Worm (Caenorhabditis elegans) whole organism, L4/young adult: ENCODE data around the gene C27B7.7.
A peak's percentile ranks its signal among the peaks of the same experiment; 100 is the strongest.

Experiments
- W03F9.2 ChIP-seq: fragments of 150-350 bp; optimal IDR thresholded peaks from 2 replicates; lab custom pipeline; 2014; ENCODE audit warnings: missing biosample characterization, missing genetic modification characterization
- dao-5 ChIP-seq: sonication (generic microtip); optimal IDR thresholded peaks from 2 replicates; lab custom pipeline; 2016; ENCODE audit warnings: missing genotype, missing genetic modification characterization, moderate library complexity, missing compliant biosample characterization
- him-1 ChIP-seq: sonication (generic microtip); optimal IDR thresholded peaks from 2 replicates; lab custom pipeline; 2016; ENCODE audit warnings: missing genotype, missing genetic modification reagents, missing genetic modification characterization, missing compliant biosample characterization

The C27B7.7 gene

DNA sequence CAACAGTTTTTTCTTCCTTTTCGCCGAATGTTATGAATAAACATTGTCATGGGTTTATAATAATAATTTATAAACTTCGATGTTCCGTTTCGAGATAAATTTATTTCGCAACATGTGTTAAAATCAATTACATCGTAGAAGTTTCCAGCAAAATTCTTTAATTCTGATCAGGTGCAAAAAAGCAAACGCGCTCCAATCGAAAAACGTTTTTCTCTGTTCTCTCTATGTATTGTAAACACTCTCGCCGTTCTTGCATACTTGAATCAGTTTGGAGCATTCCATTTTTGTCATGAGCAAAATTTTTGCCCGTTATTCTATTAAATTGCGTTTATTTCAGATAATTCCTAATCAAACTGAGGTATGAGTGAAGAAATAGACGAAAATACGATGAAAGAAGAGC, 13.1 kb upstream of the C27B7.7 start, which contains the start of gene rad-54.L2:
rad-54.L2 (plus strand) TSS at position 332 of the 400 bp plus-strand sequence.
- no peak for TF ChIP-seq him-1 (tag; lab: Kevin White, UChicago)
- TF ChIP-seq dao-5 (tag; lab: Kevin White, UChicago): no peak
- TF ChIP-seq W03F9.2 (tag; lab: Kevin White, UChicago): peak; percentile 80

DNA sequence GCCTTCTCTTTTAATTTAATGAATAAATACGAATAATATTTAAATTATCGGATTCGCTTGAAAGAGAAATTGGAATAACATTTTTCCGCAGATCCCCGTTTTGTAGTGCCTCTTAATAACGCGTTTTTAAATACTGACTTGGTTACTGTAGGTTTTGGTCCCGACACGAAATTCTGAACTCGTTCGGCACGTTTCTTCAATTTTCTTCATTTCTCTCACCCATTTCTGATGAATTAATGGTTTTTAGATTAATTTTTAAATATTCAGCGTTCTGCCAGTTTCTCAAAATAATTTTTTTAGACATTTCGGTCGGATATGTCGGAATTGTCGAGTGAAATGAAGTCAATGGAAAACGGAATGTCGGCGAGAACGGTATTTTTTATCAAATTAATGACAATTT, 5.5 kb upstream of the C27B7.7 start, which contains the start of gene C27B7.5:
C27B7.5 (plus strand) TSS at position 301 of the 400 bp plus-strand sequence.
- TF ChIP-seq W03F9.2 (tag; lab: Kevin White, UChicago): no peak
- TF ChIP-seq him-1 (tag; lab: Kevin White, UChicago): no peak
- TF ChIP-seq dao-5 (tag; lab: Kevin White, UChicago): no peak

DNA sequence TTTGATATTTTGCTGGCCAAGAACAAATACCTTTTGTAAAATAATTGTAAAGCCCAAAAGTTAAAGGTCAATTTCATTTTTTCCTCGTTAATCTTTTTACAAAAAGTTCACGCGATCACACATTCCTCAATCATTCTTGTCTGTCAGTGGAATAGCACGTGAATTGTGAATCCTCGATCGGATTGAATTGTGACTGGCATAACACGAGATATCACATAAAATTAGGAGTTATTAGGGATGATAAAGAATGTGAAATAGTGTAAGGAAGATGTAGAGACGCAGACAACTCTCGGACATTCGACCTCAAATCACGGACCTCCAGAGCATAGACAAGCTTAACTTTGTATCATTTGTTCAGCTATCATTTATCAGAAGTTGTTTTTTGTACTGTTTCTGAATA, 679 bp upstream of the C27B7.7 start, which contains the start of gene C27B7.6:
C27B7.6 (minus strand) TSS at position 182 of the 400 bp plus-strand sequence.
- no peak for TF ChIP-seq W03F9.2 (tag; lab: Kevin White, UChicago)
- TF ChIP-seq him-1 (tag; lab: Kevin White, UChicago): no peak
- no peak for TF ChIP-seq dao-5 (tag; lab: Kevin White, UChicago)

DNA sequence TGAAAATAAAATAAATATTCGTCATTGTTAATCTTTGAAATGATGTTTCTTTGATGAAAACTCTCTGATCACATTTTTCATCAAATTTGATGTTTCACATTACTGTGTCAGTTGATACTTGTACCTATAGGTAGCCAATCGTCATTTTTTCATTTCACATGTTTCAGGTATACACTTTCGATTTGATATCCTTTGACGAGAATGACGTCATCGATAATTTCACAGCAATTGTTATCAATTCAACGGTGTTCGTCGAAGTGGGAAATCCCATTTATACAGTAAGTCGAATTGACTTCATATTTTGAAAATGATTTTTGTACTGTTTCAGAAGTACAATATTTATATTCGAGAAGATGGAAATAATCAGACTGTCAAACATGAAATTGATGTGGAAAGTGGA, 7.3 kb downstream of the C27B7.7 start:
- TF ChIP-seq dao-5 (tag; lab: Kevin White, UChicago) (no peak), him-1 (tag; lab: Kevin White, UChicago) (no peak), W03F9.2 (tag; lab: Kevin White, UChicago) (no peak)

DNA sequence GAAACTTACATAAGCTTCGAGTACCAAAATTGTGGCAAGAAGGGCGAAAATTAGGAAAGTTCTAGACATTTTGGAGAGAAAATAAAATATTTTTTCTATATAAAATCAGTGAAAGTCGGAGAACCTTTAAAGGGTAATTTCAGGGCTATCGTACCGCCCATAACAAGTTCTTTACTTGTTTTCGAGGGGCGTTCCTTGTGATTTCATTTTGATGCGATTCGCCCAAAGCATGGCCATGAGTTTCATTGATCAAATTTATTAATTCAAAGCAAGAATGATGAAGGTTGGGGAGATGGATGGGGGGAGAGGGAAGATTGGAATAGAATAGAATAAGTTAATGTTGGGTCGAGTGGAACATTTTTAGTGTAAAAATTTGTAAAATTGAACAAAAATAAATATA, 9.2 kb downstream of the C27B7.7 start, which contains the start of gene C27B7.9:
C27B7.9 (minus strand) TSS at position 101 of the 400 bp plus-strand sequence.
- TF ChIP-seq dao-5 (tag; lab: Kevin White, UChicago) (no peak), him-1 (tag; lab: Kevin White, UChicago) (no peak), W03F9.2 (tag; lab: Kevin White, UChicago) (no peak)

DNA sequence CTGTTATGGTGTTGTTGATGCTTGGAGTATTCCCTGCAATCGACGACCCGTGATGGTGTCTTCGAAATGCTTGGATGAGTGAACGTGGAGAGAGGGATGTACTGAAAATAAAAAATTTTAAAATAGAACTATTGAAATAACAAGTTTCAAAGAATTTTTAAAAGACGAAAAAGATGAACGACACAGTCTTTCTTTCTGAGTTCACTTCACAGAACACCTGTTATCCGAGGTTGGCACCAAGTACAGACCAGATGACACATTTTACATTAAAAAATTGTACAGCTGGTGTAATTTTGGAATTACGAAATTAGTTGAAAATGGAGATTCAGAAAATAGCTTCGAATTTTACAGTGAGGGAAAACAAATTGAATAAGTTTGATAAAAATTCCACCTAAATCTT, 11.9 kb downstream of the C27B7.7 start, which contains the start of gene rap-1:
rap-1 (minus strand) TSS at position 101 of the 400 bp plus-strand sequence.
- TF ChIP-seq him-1 (tag; lab: Kevin White, UChicago) (no peak), dao-5 (tag; lab: Kevin White, UChicago) (no peak), W03F9.2 (tag; lab: Kevin White, UChicago) (no peak)

DNA sequence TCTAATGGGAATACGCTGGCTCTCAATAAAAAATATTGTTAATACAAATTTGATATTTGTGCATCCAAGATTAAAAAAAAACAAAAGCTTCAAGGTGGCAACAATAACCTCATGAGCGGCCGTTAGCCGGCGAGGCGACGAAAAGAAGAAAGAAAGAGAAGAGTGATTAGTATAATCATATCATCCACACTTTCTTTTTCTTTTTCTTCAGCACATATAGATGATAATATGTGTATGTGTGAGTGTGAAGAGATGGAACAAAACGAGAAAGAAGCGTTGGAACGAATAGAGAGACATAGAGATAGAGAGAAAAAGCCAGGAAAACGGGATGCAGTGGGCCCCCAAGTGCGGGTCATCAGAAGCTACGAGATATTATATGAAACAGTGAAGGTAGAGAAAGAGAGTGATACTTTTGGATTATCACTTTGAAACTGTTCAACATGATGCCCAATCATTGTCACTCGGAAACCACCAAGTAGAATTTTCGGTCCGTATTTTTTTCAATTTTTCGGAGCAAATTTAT, 13.5 kb downstream of the C27B7.7 start:
- TF ChIP-seq W03F9.2 (tag; lab: Kevin White, UChicago) (no peak), him-1 (tag; lab: Kevin White, UChicago) (no peak), dao-5 (tag; lab: Kevin White, UChicago) (no peak)

DNA sequence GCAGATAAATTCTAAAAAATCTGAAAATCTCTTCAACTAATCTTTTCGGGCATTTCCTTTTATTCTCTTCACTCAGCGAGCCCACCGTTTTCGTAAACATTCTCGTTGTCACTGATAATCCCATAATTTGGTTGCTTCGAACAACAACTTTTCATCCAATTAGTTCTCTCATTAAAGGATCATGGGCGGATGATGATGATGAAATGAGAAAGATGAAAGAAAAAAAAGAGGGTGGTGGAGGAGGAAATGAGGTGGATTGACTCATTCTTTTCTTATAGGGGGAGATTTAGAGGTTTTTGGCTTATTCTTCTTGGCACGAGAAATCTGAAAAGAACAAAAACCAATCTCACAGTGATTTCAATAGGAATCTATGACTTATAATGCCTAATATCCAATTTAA, 14.3 kb downstream of the C27B7.7 start:
- no peak for TF ChIP-seq dao-5 (tag; lab: Kevin White, UChicago)
- TF ChIP-seq him-1 (tag; lab: Kevin White, UChicago): no peak
- no peak for TF ChIP-seq W03F9.2 (tag; lab: Kevin White, UChicago)

DNA sequence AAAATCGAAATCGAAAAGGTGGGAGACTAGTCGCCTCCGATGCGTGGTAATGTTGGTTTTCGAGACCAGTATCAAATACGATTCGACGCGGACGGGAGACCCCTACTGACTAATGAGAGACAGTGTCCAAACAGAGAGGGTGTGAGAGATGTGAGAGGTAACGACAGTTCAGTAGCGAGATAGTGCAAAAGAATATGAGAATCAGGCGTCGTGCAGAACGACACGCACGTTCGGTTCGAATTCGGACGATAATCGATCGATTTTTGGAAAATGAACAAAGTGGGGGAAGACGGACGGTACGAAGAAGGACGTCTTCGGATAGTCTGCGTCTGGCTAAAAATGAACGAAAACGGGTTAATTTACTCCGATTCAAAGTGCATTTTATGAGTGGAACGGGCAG, 15.1 kb downstream of the C27B7.7 start, which contains the start of gene D1046.16:
D1046.16 (plus strand) TSS at position 195 of the 400 bp plus-strand sequence.
- TF ChIP-seq W03F9.2 (tag; lab: Kevin White, UChicago) (peak; percentile 4), him-1 (tag; lab: Kevin White, UChicago) (no peak)

DNA sequence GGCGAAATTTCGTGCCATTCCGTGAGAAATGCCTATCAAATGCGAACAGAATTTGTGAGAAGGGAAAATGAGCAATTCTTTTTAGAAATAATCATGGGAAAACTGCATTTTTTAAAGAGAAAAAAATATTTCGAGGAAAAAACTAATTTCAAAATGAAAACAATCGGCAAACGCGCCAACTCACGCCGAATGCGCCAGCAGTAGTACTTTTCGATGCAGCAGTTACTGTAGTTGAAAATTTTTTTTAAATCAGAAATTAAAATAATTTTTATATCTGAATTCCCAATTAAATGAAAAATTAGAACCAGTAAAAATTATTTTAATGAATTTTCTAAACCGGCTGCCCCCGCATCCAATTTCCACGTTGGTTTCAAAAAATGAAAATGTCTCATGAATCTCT, 16.5 kb downstream of the C27B7.7 start:
- TF ChIP-seq W03F9.2 (tag; lab: Kevin White, UChicago): peak; percentile 60
- no peak for TF ChIP-seq dao-5 (tag; lab: Kevin White, UChicago)

DNA sequence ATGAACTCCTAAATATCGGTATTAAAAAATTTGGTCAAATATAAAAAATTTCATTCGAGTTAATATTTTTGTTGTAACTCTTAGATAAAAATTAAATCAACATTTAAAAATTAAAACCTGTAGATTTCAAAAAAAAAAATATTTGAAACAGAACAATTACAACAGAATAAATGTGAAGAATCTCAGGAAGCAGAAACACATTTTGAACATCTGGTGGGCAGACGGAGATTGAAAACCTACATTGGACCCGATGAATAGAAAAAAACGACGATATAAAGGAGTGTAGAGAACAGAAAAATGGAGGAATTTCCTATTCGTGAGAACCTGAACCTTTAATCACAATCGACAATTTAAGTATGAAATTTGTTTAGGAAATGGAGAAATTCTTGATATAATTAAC, 17.3 kb downstream of the C27B7.7 start:
- TF ChIP-seq dao-5 (tag; lab: Kevin White, UChicago): no peak
- TF ChIP-seq him-1 (tag; lab: Kevin White, UChicago): no peak
- no peak for TF ChIP-seq W03F9.2 (tag; lab: Kevin White, UChicago)

DNA sequence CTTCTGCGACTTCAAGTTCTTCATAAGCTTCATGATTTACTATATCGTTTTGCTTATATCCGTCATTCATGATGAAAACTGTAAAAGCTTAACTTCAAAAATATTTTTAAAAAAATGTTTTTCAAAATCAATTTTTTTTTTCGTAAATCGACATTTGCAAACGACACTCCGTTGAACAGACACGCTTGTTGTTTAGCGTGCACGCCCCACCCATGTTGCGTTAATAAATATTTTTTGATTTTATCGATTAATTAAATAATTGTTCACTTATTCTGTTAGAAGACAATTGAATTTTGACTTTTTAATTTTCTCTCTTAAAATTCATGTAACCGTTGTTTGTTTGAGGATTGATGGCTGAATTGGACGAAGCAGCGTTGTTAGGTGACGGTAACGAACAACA, 19.1 kb downstream of the C27B7.7 start, which contains the start of the genes D1046.2 and cfim-2:
D1046.2 (minus strand) TSS at position 78 of the 400 bp plus-strand sequence.
cfim-2 (plus strand) TSS at position 335 of the 400 bp plus-strand sequence.
- TF ChIP-seq him-1 (tag; lab: Kevin White, UChicago) (no peak), W03F9.2 (tag; lab: Kevin White, UChicago) (no peak), dao-5 (tag; lab: Kevin White, UChicago) (no peak)

DNA sequence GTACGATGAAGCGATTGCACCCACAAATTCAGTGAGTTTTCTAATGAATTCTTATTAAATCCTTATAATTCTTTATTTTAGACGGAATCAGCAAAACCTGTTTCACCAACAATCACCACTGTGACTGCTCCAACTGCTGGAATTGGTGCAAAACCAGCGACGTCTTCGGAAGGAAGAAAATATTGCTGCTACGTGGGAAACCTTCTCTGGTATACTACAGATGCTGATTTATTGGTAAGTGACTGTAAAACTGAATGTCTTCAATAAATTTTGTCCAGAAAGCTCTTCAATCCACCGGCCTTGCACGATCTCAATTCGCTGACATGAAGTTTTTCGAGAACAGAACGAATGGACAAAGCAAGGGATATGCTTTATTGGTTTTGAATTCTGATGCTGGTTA, 19.7 kb downstream of the C27B7.7 start:
- no peak for TF ChIP-seq W03F9.2 (tag; lab: Kevin White, UChicago)
- no peak for TF ChIP-seq dao-5 (tag; lab: Kevin White, UChicago)
- no peak for TF ChIP-seq him-1 (tag; lab: Kevin White, UChicago)

DNA sequence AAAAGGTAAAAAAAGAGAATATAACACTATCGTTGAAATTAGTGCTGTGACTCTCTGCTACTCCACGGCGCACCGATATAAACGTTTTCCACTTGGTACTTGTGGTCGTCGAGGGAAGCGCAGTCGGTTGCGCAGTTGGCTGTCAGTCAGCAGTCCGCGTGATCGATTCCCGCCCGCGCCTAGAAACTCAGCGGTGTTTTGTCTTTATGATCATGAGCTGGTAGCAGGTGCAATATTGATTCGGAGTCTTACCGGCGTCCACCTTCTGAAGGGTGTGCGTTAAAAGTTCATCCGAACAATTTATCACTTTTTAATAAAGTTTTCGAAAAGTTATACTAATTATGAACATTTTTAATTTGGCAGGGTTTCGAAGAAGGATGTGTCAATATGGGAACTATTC, 20.2 kb downstream of the C27B7.7 start:
- TF ChIP-seq dao-5 (tag; lab: Kevin White, UChicago): peak; percentile 94
- TF ChIP-seq him-1 (tag; lab: Kevin White, UChicago): peak; percentile 60
- peak; percentile 42 for TF ChIP-seq W03F9.2 (tag; lab: Kevin White, UChicago)
